Worm (Caenorhabditis elegans) whole organism, L4/young adult: ENCODE measurements around the gene pod-1.

Experiments
- dao-5 ChIP-seq: sonication (generic microtip); optimal IDR thresholded peaks from 2 replicates; lab custom pipeline; 2016; ENCODE audit warnings: missing genotype, missing genetic modification characterization, moderate library complexity, missing compliant biosample characterization
- him-1 ChIP-seq: sonication (generic microtip); optimal IDR thresholded peaks from 2 replicates; lab custom pipeline; 2016; ENCODE audit warnings: missing genotype, missing genetic modification reagents, missing genetic modification characterization, missing compliant biosample characterization

DNA sequence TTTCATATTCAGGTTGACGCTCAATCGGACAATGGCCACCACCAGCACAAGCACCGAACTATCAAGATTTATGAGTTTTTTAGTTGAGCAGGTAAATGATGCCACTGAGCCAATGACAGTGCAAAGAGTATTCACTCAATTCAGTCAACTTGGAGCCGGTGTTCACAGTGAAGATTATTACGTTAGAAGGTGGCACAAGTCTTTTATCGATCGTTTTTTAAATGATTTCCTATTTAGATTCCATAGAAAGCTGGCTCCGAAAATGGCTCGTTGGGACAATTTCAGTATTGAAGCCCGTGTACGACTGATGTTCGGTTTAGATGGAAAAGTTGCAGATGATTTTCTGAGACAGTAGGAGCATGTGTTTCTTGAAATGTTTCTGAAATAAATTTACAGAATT, 22.3 kb downstream of the pod-1 start, which contains the start of gene T28A8.5:
- TF ChIP-seq him-1 (no peak), dao-5 (tag; lab: Kevin White, UChicago) (no peak)
